Fruit fly (Drosophila melanogaster): ENCODE measurements around the gene baz.

Gene baz

dm6 chrX:17147983-17148637 lies 11.7 kb upstream of the baz start, which contains the start of gene RpS5a (continued):
- TF ChIP-seq unc-4 (GFP tag; IDR thresholded peaks at IDR 0.05; ENCODE audit: partially characterized antibody), result peak; percentile 64; the same call in 1 of the 2 replicates
- TF ChIP-seq CG10147 (GFP tag; optimal IDR thresholded peaks at IDR 0.05), result peak; percentile 64
- TF ChIP-seq Dbx (GFP tag; IDR thresholded peaks at IDR 0.05), result peak; percentile 86
- TF ChIP-seq CG17612 (GFP tag; IDR thresholded peaks at IDR 0.05), result no peak
- TF ChIP-seq CG32532 (GFP tag; IDR thresholded peaks at IDR 0.05), result peak; percentile 79
- peak; percentile 81 for TF ChIP-seq CHES-1-like (GFP tag; optimal IDR thresholded peaks at IDR 0.05)
- peak; percentile 65; the same call in 2 of the 3 replicates for TF ChIP-seq CG11560 (tag; IDR thresholded peaks at IDR 0.05)
- peak; percentile 45; the same call in 1 of the 3 replicates for TF ChIP-seq CG11695 (GFP tag; IDR thresholded peaks at IDR 0.05)
- peak; percentile 93 for TF ChIP-seq CG13775 (GFP tag; optimal IDR thresholded peaks at IDR 0.05)
- peak; percentile 90 for TF ChIP-seq CG18619 (GFP tag; optimal IDR thresholded peaks at IDR 0.05)
- 0 out of 3 replicates have a peak, but pooled peaks have one; percentile 43 for TF ChIP-seq mld (GFP tag; IDR thresholded peaks at IDR 0.05; ENCODE audit: partially characterized antibody)
- TF ChIP-seq abd-A (tag; optimal IDR thresholded peaks at IDR 0.05), result no peak
- TF ChIP-seq Atf6 (GFP tag; IDR thresholded peaks at IDR 0.05), result peak; percentile 64
- TF ChIP-seq CG10274 (GFP tag; optimal IDR thresholded peaks at IDR 0.05), result peak; percentile 83
- TF ChIP-seq CG6813 (GFP tag; optimal IDR thresholded peaks at IDR 0.05), result peak; percentile 89
- peak; percentile 31; the same call in 1 of the 2 replicates for TF ChIP-seq bbx (GFP tag; IDR thresholded peaks at IDR 0.05; ENCODE audit: partially characterized antibody)
- TF ChIP-seq CG9932 (GFP tag; IDR thresholded peaks at IDR 0.05), result peak; percentile 77
- TF ChIP-seq ato (GFP tag; IDR thresholded peaks at IDR 0.05; ENCODE audit: partially characterized antibody), result peak; percentile 53; the same call in 1 of the 2 replicates
- TF ChIP-seq H2.0 (GFP tag; IDR thresholded peaks at IDR 0.05), result peak; percentile 64
- TF ChIP-seq dmrt99B (tag; optimal IDR thresholded peaks at IDR 0.05), result peak; percentile 51
- TF ChIP-seq sim (GFP tag; IDR thresholded peaks at IDR 0.05), result no peak
- TF ChIP-seq jing (GFP tag; optimal IDR thresholded peaks at IDR 0.05), result peak; percentile 28
- TF ChIP-seq psq (GFP tag; optimal IDR thresholded peaks at IDR 0.05), result no peak
- TF ChIP-seq CG14667 (GFP tag; IDR thresholded peaks at IDR 0.05), result peak; percentile 76; the same call in 1 of the 2 replicates
- no peak for TF ChIP-seq z (GFP tag; IDR thresholded peaks at IDR 0.05)
- peak; percentile 55 for TF ChIP-seq stwl (tag; optimal IDR thresholded peaks at IDR 0.05)
- peak; percentile 58 for TF ChIP-seq unpg (GFP tag; optimal IDR thresholded peaks at IDR 0.05)
- peak; percentile 45; the same call in 1 of the 2 replicates for TF ChIP-seq ap (GFP tag; IDR thresholded peaks at IDR 0.05)
- TF ChIP-seq CG18011 (GFP tag; optimal IDR thresholded peaks at IDR 0.05), result peak; percentile 59
- peak; percentile 70 for TF ChIP-seq Bteb2 (GFP tag; optimal IDR thresholded peaks at IDR 0.05)
- TF ChIP-seq Drgx (GFP tag; IDR thresholded peaks at IDR 0.05), result peak; percentile 26; the same call in 1 of the 2 replicates
- peak; percentile 55; the same call in 2 of the 3 replicates for TF ChIP-seq CG14050 (GFP tag; IDR thresholded peaks at IDR 0.05)
- TF ChIP-seq Side (GFP tag; optimal IDR thresholded peaks at IDR 0.05), result peak; percentile 86
- TF ChIP-seq phol (tag; optimal IDR thresholded peaks at IDR 0.05), result peak; percentile 90
- no peak for TF ChIP-seq Jarid2 (GFP tag; optimal IDR thresholded peaks at IDR 0.05)
- TF ChIP-seq BEAF-32 (GFP tag; optimal IDR thresholded peaks at IDR 0.05), result peak; percentile 93
- TF ChIP-seq sd (tag; optimal IDR thresholded peaks at IDR 0.05), result no peak
- TF ChIP-seq dimm (GFP tag; IDR thresholded peaks at IDR 0.05), result no peak
- peak; percentile 83 for TF ChIP-seq CG11723 (GFP tag; optimal IDR thresholded peaks at IDR 0.05)
- peak; percentile 75 for TF ChIP-seq kah (GFP tag; optimal IDR thresholded peaks at IDR 0.05)
- no peak for TF ChIP-seq sc (optimal IDR thresholded peaks at IDR 0.05)
- TF ChIP-seq sc (GFP tag; optimal IDR thresholded peaks at IDR 0.05), result peak; percentile 76
- peak; percentile 75 for TF ChIP-seq dmrt11E (tag; optimal IDR thresholded peaks at IDR 0.05)
- TF ChIP-seq CG1233 (GFP tag; optimal IDR thresholded peaks at IDR 0.05), result peak; percentile 90
- peak; percentile 72; the same call in 1 of the 3 replicates for TF ChIP-seq CG6791 (GFP tag; IDR thresholded peaks at IDR 0.05; ENCODE audit: partially characterized antibody)
- TF ChIP-seq repo (GFP tag; optimal IDR thresholded peaks at IDR 0.05), result peak; percentile 74
- peak; percentile 57 for TF ChIP-seq Hand (GFP tag; optimal IDR thresholded peaks at IDR 0.05)
- TF ChIP-seq CG17912 (GFP tag; optimal IDR thresholded peaks at IDR 0.05), result peak; percentile 85

Measured in whole organism, embryonic.